Fruit fly (Drosophila melanogaster): ENCODE results near the gene CG9917.

The CG9917 gene

dm6 chrX:16277878-16278506 lies 45.0 kb downstream of the CG9917 start, which contains the start of gene eas (continued):
- TF ChIP-seq Stat92E (GFP tag; optimal IDR thresholded peaks at IDR 0.05) (no peak), CG13296 (GFP tag; optimal IDR thresholded peaks at IDR 0.05) (no peak), CG6175 (GFP tag; IDR thresholded peaks at IDR 0.05) (0 out of 3 replicates have a peak, but pooled peaks have one; percentile 36), Ets65A (GFP tag) (peak; percentile 91), run (tag; optimal IDR thresholded peaks at IDR 0.05) (no peak), CG1647 (GFP tag; optimal IDR thresholded peaks at IDR 0.05) (peak; percentile 5), nerfin-2 (GFP tag; IDR thresholded peaks at IDR 0.05; ENCODE audit: partially characterized antibody) (peak; percentile 23; the same call in 1 of the 2 replicates), CG8281 (tag; optimal IDR thresholded peaks at IDR 0.05) (no peak), mld (GFP tag; IDR thresholded peaks at IDR 0.05; ENCODE audit: partially characterized antibody) (peak; percentile 29; the same call in 1 of the 3 replicates), Ravus (GFP tag; IDR thresholded peaks at IDR 0.05) (no peak), CG10431 (GFP tag; optimal IDR thresholded peaks at IDR 0.05) (no peak), da (GFP tag; optimal IDR thresholded peaks at IDR 0.05) (no peak), CG10543 (GFP tag; optimal IDR thresholded peaks at IDR 0.05) (no peak), Lhr (GFP tag; optimal IDR thresholded peaks at IDR 0.05) (peak; percentile 63), ac (GFP tag; optimal IDR thresholded peaks at IDR 0.05) (no peak), luna (GFP tag; optimal IDR thresholded peaks at IDR 0.05) (no peak), CG33213 (GFP tag; optimal IDR thresholded peaks at IDR 0.05) (peak; percentile 35), Taf1 (GFP tag; IDR thresholded peaks at IDR 0.05) (no peak), Side (GFP tag; optimal IDR thresholded peaks at IDR 0.05) (peak; percentile 31), CG10654 (GFP tag; optimal IDR thresholded peaks at IDR 0.05) (no peak), CG7928 (GFP tag; optimal IDR thresholded peaks at IDR 0.05) (no peak), CG3163 (GFP tag; optimal IDR thresholded peaks at IDR 0.05) (no peak), peb (GFP tag; IDR thresholded peaks at IDR 0.05) (no peak), Antp (GFP tag; optimal IDR thresholded peaks at IDR 0.05) (no peak), ERR (GFP tag; optimal IDR thresholded peaks at IDR 0.05) (no peak), fd102C (GFP tag; optimal IDR thresholded peaks at IDR 0.05) (no peak), E2f2 (GFP tag; IDR thresholded peaks at IDR 0.05) (peak; percentile 81), Dfd (GFP tag; optimal IDR thresholded peaks at IDR 0.05) (no peak), Trl (optimal IDR thresholded peaks at IDR 0.05) (no peak), Trl (GFP tag; optimal IDR thresholded peaks at IDR 0.05) (no peak), Dp (GFP tag; optimal IDR thresholded peaks at IDR 0.05) (peak; percentile 75), Dek (tag; optimal IDR thresholded peaks at IDR 0.05) (no peak), fd96Cb (tag; optimal IDR thresholded peaks at IDR 0.05) (no peak), Six4 (GFP tag; optimal IDR thresholded peaks at IDR 0.05) (no peak), CkIIα-i1 (GFP tag; IDR thresholded peaks at IDR 0.05) (no peak), CHES-1-like (GFP tag; optimal IDR thresholded peaks at IDR 0.05) (peak; percentile 22), CG11398 (GFP tag; optimal IDR thresholded peaks at IDR 0.05) (no peak), CG7271 (tag; optimal IDR thresholded peaks at IDR 0.05) (no peak), HLH54F (GFP tag; optimal IDR thresholded peaks at IDR 0.05) (peak; percentile 1), lbe (GFP tag; optimal IDR thresholded peaks at IDR 0.05) (no peak), CG17912 (GFP tag; optimal IDR thresholded peaks at IDR 0.05) (no peak), lov (optimal IDR thresholded peaks at IDR 0.05) (no peak), lov (GFP tag; IDR thresholded peaks at IDR 0.05) (no peak), CG30020 (tag; optimal IDR thresholded peaks at IDR 0.05) (peak; percentile 11), sisA (GFP tag; IDR thresholded peaks at IDR 0.05) (no peak), sna (GFP tag; IDR thresholded peaks at IDR 0.05; ENCODE audit: partially characterized antibody) (peak; percentile 41; the same call in 1 of the 2 replicates), CG1832 (GFP tag; optimal IDR thresholded peaks at IDR 0.05) (no peak), CG9876 (GFP tag; optimal IDR thresholded peaks at IDR 0.05) (no peak), sqz (GFP tag; optimal IDR thresholded peaks at IDR 0.05) (no peak), CG4404 (GFP tag; IDR thresholded peaks at IDR 0.05) (no peak), CG4820 (GFP tag; optimal IDR thresholded peaks at IDR 0.05) (no peak)
